Worm (Caenorhabditis elegans): ENCODE measurements around the gene F35E12.10.
A peak's percentile ranks its signal among the peaks of the same experiment; 100 is the strongest.

- TF ChIP-seq unc-130 (tag; optimal IDR thresholded peaks at IDR 0.05): peak; percentile 89
- peak; percentile 74 for TF ChIP-seq lin-13 (GFP tag; optimal IDR thresholded peaks at IDR 0.05)
- TF ChIP-seq aha-1 (tag; optimal IDR thresholded peaks at IDR 0.05): no peak
- TF ChIP-seq sptf-1 (tag; optimal IDR thresholded peaks at IDR 0.05): no peak
- TF ChIP-seq skn-1 (tag; optimal IDR thresholded peaks at IDR 0.05): peak; percentile 63
- TF ChIP-seq efl-1 (optimal IDR thresholded peaks at IDR 0.05): peak; percentile 76 to 84
- TF ChIP-seq efl-1 (GFP tag; optimal IDR thresholded peaks at IDR 0.05 in 1 of 2): peak; percentile 61 to 95
- TF ChIP-seq nhr-12 (tag; optimal IDR thresholded peaks at IDR 0.05): no peak
- no peak for TF ChIP-seq ces-1 (GFP tag; optimal IDR thresholded peaks at IDR 0.05)
- TF ChIP-seq snpc-4 (tag; optimal IDR thresholded peaks at IDR 0.05): peak; percentile 39
These were observed 40.8 kb upstream of the F35E12.10 start for ce11 chrV:13789362-13789761.

All from whole organism, L1 larva.